Worm (Caenorhabditis elegans) whole organism, L2 larva: ENCODE measurements around the gene lin-14.
A peak's percentile ranks its signal among the peaks of the same experiment; 100 is the strongest.

Experiments used
- C34F6.9 ChIP-seq: fragments of 150-350 bp; optimal IDR thresholded peaks from 2 replicates; lab custom pipeline; 2014; ENCODE audit warnings: missing biosample characterization, missing genetic modification characterization
- F13H6.1 ChIP-seq: sonication (generic microtip); optimal IDR thresholded peaks from 2 replicates; lab custom pipeline; 2016; ENCODE audit warnings: missing genetic modification characterization, missing compliant biosample characterization
- R02D3.7 ChIP-seq: fragments of 150-350 bp; optimal IDR thresholded peaks from 2 replicates; lab custom pipeline; 2014; ENCODE audit warnings: missing biosample characterization, missing genetic modification characterization
- Y55F3AM.14 ChIP-seq: fragments of 200-800 bp; sonication (Bioruptor generic); optimal IDR thresholded peaks from 2 replicates; lab custom pipeline; 2018; ENCODE audit warnings: mild to moderate bottlenecking, missing genetic modification characterization, missing compliant biosample characterization
- alr-1 ChIP-seq: fragments of 150-350 bp; optimal IDR thresholded peaks from 2 replicates; lab custom pipeline; 2014; ENCODE audit warnings: missing biosample characterization, missing genetic modification characterization
- aly-2 ChIP-seq: fragments of 150-350 bp; optimal IDR thresholded peaks from 2 replicates; lab custom pipeline; 2014; ENCODE audit warnings: missing biosample characterization, missing genetic modification characterization
- ama-1 ChIP-seq: fragments of 150-350 bp; optimal IDR thresholded peaks from 2 replicates; lab custom pipeline; 2018; ENCODE audit warnings: inconsistent platforms
- blmp-1 ChIP-seq: sonication (generic microtip); optimal IDR thresholded peaks from 2 replicates; lab custom pipeline; 2017; ENCODE audit warnings: missing genetic modification characterization, mild to moderate bottlenecking, missing compliant biosample characterization, antibody characterized with exemption, moderate library complexity; ENCODE audit not compliant: insufficient read depth
- ceh-16 ChIP-seq: fragments of 150-350 bp; optimal IDR thresholded peaks from 2 replicates; lab custom pipeline; 2014; ENCODE audit warnings: missing biosample characterization, missing genetic modification characterization
- ceh-82 ChIP-seq: fragments of 150-350 bp; optimal IDR thresholded peaks from 2 replicates; lab custom pipeline; 2014; ENCODE audit warnings: missing biosample characterization, missing genetic modification characterization
- crh-2 ChIP-seq: sonication (generic microtip); optimal IDR thresholded peaks from 2 replicates; lab custom pipeline; 2017; ENCODE audit warnings: missing biosample characterization, missing genetic modification characterization
- dmd-4 ChIP-seq: sonication (generic microtip); optimal IDR thresholded peaks from 2 replicates; lab custom pipeline; 2017; ENCODE audit warnings: missing biosample characterization, missing genetic modification characterization
- egl-27 ChIP-seq: sonication (generic microtip); optimal IDR thresholded peaks from 3 replicates; lab custom pipeline; 2017; ENCODE audit warnings: missing biosample characterization, missing genetic modification reagents, missing genetic modification characterization
- elt-1 ChIP-seq: fragments of 150-350 bp; optimal IDR thresholded peaks from 2 replicates; lab custom pipeline; 2014; ENCODE audit warnings: missing biosample characterization, missing genetic modification characterization
- elt-3 ChIP-seq: sonication (generic microtip); optimal IDR thresholded peaks from 2 replicates; lab custom pipeline; 2017; ENCODE audit warnings: missing biosample characterization, missing genetic modification characterization
- fos-1 ChIP-seq: fragments of 150-350 bp; optimal IDR thresholded peaks from 2 replicates; lab custom pipeline; 2014; ENCODE audit warnings: missing biosample characterization, missing genetic modification characterization
- gmeb-1 ChIP-seq: fragments of 150-350 bp; optimal IDR thresholded peaks from 2 replicates; lab custom pipeline; 2014; ENCODE audit warnings: missing biosample characterization, missing genetic modification characterization
- lin-13 ChIP-seq: fragments of 150-350 bp; optimal IDR thresholded peaks from 2 replicates; lab custom pipeline; 2014; ENCODE audit warnings: missing biosample characterization, missing genetic modification reagents, missing genetic modification characterization
- lsy-2 ChIP-seq, 2 experiments: fragments of 150-350 bp in 1 of 2; sonication (generic microtip) in 1 of 2; optimal IDR thresholded peaks; 2 replicates each; lab custom pipeline; 2014 to 2017; ENCODE audit warnings: missing biosample characterization in 2 of 2, missing genetic modification characterization in 2 of 2
- mab-5 ChIP-seq: fragments of 150-350 bp; optimal IDR thresholded peaks from 2 replicates; lab custom pipeline; 2014; ENCODE audit warnings: missing biosample characterization, missing genetic modification characterization
- mdl-1 ChIP-seq, 2 experiments: fragments of 150-350 bp in 1 of 2; sonication (generic microtip) in 1 of 2; optimal IDR thresholded peaks; 2 replicates each; lab custom pipeline; 2017; ENCODE audit warnings: missing biosample characterization in 2 of 2, missing genetic modification characterization in 2 of 2
- nhr-10 ChIP-seq: sonication (generic microtip); optimal IDR thresholded peaks from 2 replicates; lab custom pipeline; 2017; ENCODE audit warnings: missing biosample characterization, missing genetic modification characterization
- nhr-11 ChIP-seq: fragments of 150-350 bp; optimal IDR thresholded peaks from 2 replicates; lab custom pipeline; 2014; ENCODE audit warnings: missing biosample characterization, missing genetic modification characterization
- nhr-12 ChIP-seq: fragments of 150-350 bp; optimal IDR thresholded peaks from 2 replicates; lab custom pipeline; 2014; ENCODE audit warnings: missing biosample characterization, missing genetic modification characterization
- nhr-129 ChIP-seq: fragments of 150-350 bp; optimal IDR thresholded peaks from 2 replicates; lab custom pipeline; 2014; ENCODE audit warnings: missing biosample characterization, missing genetic modification characterization
- nhr-21 ChIP-seq: fragments of 150-350 bp; optimal IDR thresholded peaks from 2 replicates; lab custom pipeline; 2014; ENCODE audit warnings: missing biosample characterization, missing genetic modification characterization
- nhr-23 ChIP-seq: fragments of 150-350 bp; optimal IDR thresholded peaks from 2 replicates; lab custom pipeline; 2014; ENCODE audit warnings: missing biosample characterization, missing genetic modification reagents, missing genetic modification characterization
- nhr-237 ChIP-seq: fragments of 150-350 bp; optimal IDR thresholded peaks from 2 replicates; lab custom pipeline; 2014; ENCODE audit warnings: missing biosample characterization, missing genetic modification characterization
- nhr-25 ChIP-seq: fragments of 150-350 bp; sonication (generic microtip); optimal IDR thresholded peaks from 3 replicates; lab custom pipeline; 2014; ENCODE audit warnings: missing biosample characterization, missing genetic modification characterization
- nhr-6 ChIP-seq: fragments of 150-350 bp; optimal IDR thresholded peaks from 2 replicates; lab custom pipeline; 2014; ENCODE audit warnings: missing biosample characterization, missing genetic modification characterization
- peb-1 ChIP-seq: fragments of 150-350 bp; optimal IDR thresholded peaks from 2 replicates; lab custom pipeline; 2014; ENCODE audit warnings: missing biosample characterization, missing genetic modification characterization
- sem-4 ChIP-seq: fragments of 150-350 bp; optimal IDR thresholded peaks from 2 replicates; lab custom pipeline; 2014; ENCODE audit warnings: missing biosample characterization, missing genetic modification reagents, missing genetic modification characterization
- skn-1 ChIP-seq: sonication (generic microtip); optimal IDR thresholded peaks from 2 replicates; lab custom pipeline; 2017; ENCODE audit warnings: missing biosample characterization, missing genetic modification characterization
- sma-3 ChIP-seq: sonication (generic microtip); optimal IDR thresholded peaks from 2 replicates; lab custom pipeline; 2016; ENCODE audit warnings: missing genetic modification reagents, missing genetic modification characterization, missing compliant biosample characterization
- sma-9 ChIP-seq, 2 experiments: fragments of 150-350 bp in 1 of 2; sonication (generic microtip) in 1 of 2; optimal IDR thresholded peaks; 2 replicates each; lab custom pipeline; 2014 to 2016; ENCODE audit warnings: missing genetic modification characterization in 2 of 2, mild to moderate bottlenecking in 1 of 2, missing biosample characterization in 1 of 2, missing compliant biosample characterization in 1 of 2, missing genetic modification reagents in 1 of 2, moderate library complexity in 1 of 2
- snpc-4 ChIP-seq: fragments of 150-350 bp; optimal IDR thresholded peaks from 2 replicates; lab custom pipeline; 2014; ENCODE audit warnings: missing biosample characterization, missing genetic modification characterization
- unc-55 ChIP-seq: fragments of 150-350 bp; sonication (generic microtip); optimal IDR thresholded peaks from 3 replicates; lab custom pipeline; 2014; ENCODE audit warnings: missing biosample characterization, missing genetic modification reagents, missing genetic modification characterization
- unc-62 ChIP-seq: fragments of 150-350 bp; optimal IDR thresholded peaks from 2 replicates; lab custom pipeline; 2014; ENCODE audit warnings: missing biosample characterization, missing genetic modification reagents, missing genetic modification characterization
- zag-1 ChIP-seq: fragments of 150-350 bp; optimal IDR thresholded peaks from 2 replicates; lab custom pipeline; 2014; ENCODE audit warnings: missing biosample characterization, missing genetic modification characterization
- ztf-1 ChIP-seq: fragments of 200-800 bp; sonication (Bioruptor generic); conservative IDR thresholded peaks from 2 replicates; pipeline ENCODE4 v1.3.6; 2022; ENCODE audit warnings: missing genetic modification characterization, missing compliant biosample characterization
- ztf-11 ChIP-seq: sonication (generic microtip); optimal IDR thresholded peaks from 2 replicates; lab custom pipeline; 2017; ENCODE audit warnings: missing biosample characterization, missing genetic modification characterization
- ztf-4 ChIP-seq: fragments of 150-350 bp; optimal IDR thresholded peaks from 2 replicates; lab custom pipeline; 2014; ENCODE audit warnings: missing biosample characterization, missing genetic modification characterization

Gene lin-14

DNA sequence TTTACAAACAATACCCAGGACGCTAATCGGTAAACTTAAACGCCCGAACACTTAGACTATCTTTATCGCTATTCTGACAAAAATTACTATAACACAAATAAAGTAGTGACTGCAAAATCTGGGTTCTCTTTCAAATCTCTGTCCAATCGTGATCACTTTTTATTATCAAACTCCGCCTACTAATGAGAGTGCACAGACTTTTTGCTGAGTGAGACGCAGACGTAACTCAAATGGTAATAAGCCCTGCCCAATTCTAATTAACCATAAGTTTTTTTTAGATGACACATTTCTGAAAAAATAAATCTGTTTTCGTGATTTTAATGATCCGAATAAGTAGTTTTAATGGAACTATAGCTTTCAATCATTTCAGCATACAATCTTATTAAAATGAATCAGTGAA, 7.0 kb downstream of the lin-14 start:
- TF ChIP-seq crh-2 (tag; lab: Kevin White, UChicago): peak; percentile 1
- TF ChIP-seq elt-3 (tag; lab: Kevin White, UChicago): no peak

DNA sequence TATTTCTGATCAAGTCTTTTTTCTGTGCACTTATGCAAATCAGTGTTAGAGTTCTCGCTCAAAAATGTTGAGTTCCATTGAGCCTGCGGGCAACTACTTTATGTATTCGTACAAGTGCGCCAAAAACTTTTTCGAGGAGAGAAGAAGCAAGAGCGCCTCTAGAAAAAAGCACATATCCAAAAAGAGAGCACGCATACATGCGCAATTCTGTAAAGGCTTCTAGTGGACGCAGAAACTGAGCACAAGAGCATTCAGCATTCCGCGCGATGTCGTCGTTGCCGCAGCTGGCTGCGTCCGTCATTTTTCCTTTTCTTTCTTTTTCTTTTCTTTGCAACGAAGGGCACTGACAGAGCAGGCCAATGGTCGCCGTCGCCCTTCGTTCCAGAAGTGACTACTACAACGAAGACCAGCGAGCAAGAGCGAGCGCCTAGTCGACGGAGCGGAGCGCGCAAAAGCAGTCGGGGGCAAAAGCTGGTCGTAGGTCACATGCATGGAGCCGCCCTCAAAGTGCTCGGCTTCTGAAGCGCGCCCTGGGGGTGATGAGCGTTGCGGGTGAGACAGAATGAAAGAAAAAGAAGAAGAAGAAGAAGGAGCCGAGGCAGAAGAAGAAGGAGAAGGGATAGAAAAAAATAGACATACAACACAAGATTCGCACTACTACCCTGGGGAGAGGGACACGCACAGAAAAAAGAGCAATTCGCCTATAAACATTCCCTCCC, 7.8 kb downstream of the lin-14 start:
- peak; percentile 12 to 56 for TF ChIP-seq lsy-2 (tag; optimal IDR thresholded peaks at IDR 0.05; lab: Kevin White, UChicago)
- no peak for TF ChIP-seq blmp-1 (tag; lab: Kevin White, UChicago)
- TF ChIP-seq ceh-16: no peak
- no peak for TF ChIP-seq peb-1
- TF ChIP-seq sma-9 (GFP tag; optimal IDR thresholded peaks at IDR 0.05; lab: Kevin White, UChicago): peak; percentile 62
- TF ChIP-seq sma-9 (tag; optimal IDR thresholded peaks at IDR 0.05; lab: Kevin White, UChicago): no peak
- peak; percentile 5 for TF ChIP-seq ztf-4 (tag; lab: Kevin White, UChicago)
- no peak for TF ChIP-seq nhr-21 (tag; lab: Kevin White, UChicago)
- no peak for TF ChIP-seq nhr-11 (tag; lab: Kevin White, UChicago)
- 0 out of 2 replicates have a peak, but pooled peaks have one; percentile 21 for TF ChIP-seq ztf-1
- no peak for TF ChIP-seq gmeb-1 (tag; lab: Kevin White, UChicago)
- no peak for TF ChIP-seq nhr-237
- peak; percentile 10 for TF ChIP-seq ceh-82 (tag; lab: Kevin White, UChicago)
- no peak for TF ChIP-seq nhr-10 (tag; lab: Kevin White, UChicago)
- TF ChIP-seq nhr-23 (tag; lab: Kevin White, UChicago): no peak
- TF ChIP-seq F13H6.1: peak; percentile 85
- peak; percentile 81 for TF ChIP-seq mab-5 (tag; lab: Kevin White, UChicago)
- TF ChIP-seq C34F6.9 (tag; lab: Kevin White, UChicago): peak; percentile 56
- no peak for TF ChIP-seq skn-1
- TF ChIP-seq elt-3 (tag; lab: Kevin White, UChicago): no peak
- TF ChIP-seq lin-13 (GFP tag; lab: Kevin White, UChicago): no peak
- TF ChIP-seq dmd-4 (tag; lab: Kevin White, UChicago): no peak
- TF ChIP-seq alr-1 (tag; lab: Kevin White, UChicago): no peak
- no peak for TF ChIP-seq nhr-12 (tag; lab: Kevin White, UChicago)
- peak; percentile 66 for TF ChIP-seq nhr-129 (tag; lab: Kevin White, UChicago)
- peak; percentile 42 for TF ChIP-seq unc-55 (GFP tag; lab: Kevin White, UChicago)
- no peak for TF ChIP-seq ztf-11 (tag; lab: Kevin White, UChicago)
- peak; percentile 4 for TF ChIP-seq sem-4 (tag; lab: Kevin White, UChicago)
- no peak for TF ChIP-seq aly-2 (tag; lab: Kevin White, UChicago)
- TF ChIP-seq ama-1: no peak
- TF ChIP-seq crh-2 (tag; lab: Kevin White, UChicago): peak; percentile 43
- TF ChIP-seq zag-1: peak; percentile 55
- TF ChIP-seq Y55F3AM.14: peak; percentile 84
- TF ChIP-seq egl-27: no peak
- peak; percentile 57 to 86 for TF ChIP-seq mdl-1 (tag; optimal IDR thresholded peaks at IDR 0.05; lab: Kevin White, UChicago)

DNA sequence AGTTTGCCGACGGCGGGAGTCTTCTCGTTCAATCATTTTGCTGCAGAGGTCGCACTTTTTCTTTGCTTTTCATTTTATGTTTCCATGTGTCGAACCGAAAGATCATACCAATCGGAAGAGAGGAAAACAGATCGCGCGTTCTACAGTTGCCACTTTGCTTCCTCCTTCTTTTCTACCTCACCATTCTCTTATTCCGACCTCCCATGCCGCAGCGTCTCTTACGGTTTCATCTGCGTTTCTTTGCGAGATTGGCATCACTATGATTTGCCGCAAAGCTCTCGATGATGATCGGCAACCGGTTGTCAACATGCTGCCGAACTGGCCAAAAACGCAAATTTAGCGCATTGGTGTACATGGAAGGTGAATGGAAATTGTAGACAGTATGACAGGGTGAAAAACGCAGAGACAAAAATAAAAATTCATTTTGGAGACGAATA, 8.8 kb downstream of the lin-14 start:
- TF ChIP-seq snpc-4 (tag; lab: Kevin White, UChicago): no peak
- peak; percentile 7 for TF ChIP-seq elt-1 (tag; lab: Kevin White, UChicago)
- TF ChIP-seq fos-1: peak; percentile 2
- no peak for TF ChIP-seq alr-1 (tag; lab: Kevin White, UChicago)
- no peak for TF ChIP-seq sma-3 (GFP tag; lab: Kevin White, UChicago)
- peak; percentile 6 for TF ChIP-seq nhr-21 (tag; lab: Kevin White, UChicago)
- no peak for TF ChIP-seq R02D3.7
- TF ChIP-seq peb-1: peak; percentile 72
- TF ChIP-seq unc-62 (GFP tag; lab: Kevin White, UChicago): no peak
- TF ChIP-seq skn-1: no peak
- TF ChIP-seq nhr-6 (tag; lab: Kevin White, UChicago): no peak
- TF ChIP-seq blmp-1 (tag; lab: Kevin White, UChicago): peak; percentile 45
- peak; percentile 56 for TF ChIP-seq F13H6.1
- peak; percentile 77 for TF ChIP-seq nhr-25 (tag; lab: Kevin White, UChicago)
